Fruit fly (Drosophila melanogaster) whole organism, wandering third instar larva: ENCODE measurements around the gene Prp4k.
A peak's percentile ranks its signal among the peaks of the same experiment; 100 is the strongest.

Experiments used
- Abd-B ChIP-seq: fragments of >200 bp; optimal IDR thresholded peaks from 2 replicates; lab custom pipeline; 2017; ENCODE audit warnings: missing biosample characterization, missing genetic modification characterization
- CG32264 ChIP-seq: fragments of 200-800 bp; sonication (Bioruptor generic); optimal IDR thresholded peaks from 2 replicates; lab custom pipeline; 2016; ENCODE audit warnings: missing biosample characterization, missing genetic modification characterization
- CG9705 ChIP-seq: fragments of 200-800 bp; sonication (Bioruptor generic); optimal IDR thresholded peaks from 2 replicates; lab custom pipeline; 2018; ENCODE audit warnings: missing biosample characterization, mild to moderate bottlenecking, missing genetic modification characterization
- CrebA ChIP-seq: fragments of 200-800 bp; sonication (Bioruptor generic); optimal IDR thresholded peaks from 2 replicates; lab custom pipeline; 2016; ENCODE audit warnings: missing biosample characterization, mild to moderate bottlenecking, missing genetic modification characterization, borderline replicate concordance
- Dfd ChIP-seq: fragments of >200 bp; optimal IDR thresholded peaks from 2 replicates; lab custom pipeline; 2017; ENCODE audit warnings: missing biosample characterization, missing genetic modification characterization
- Dif ChIP-seq: fragments of 200-275, 200-300 bp; sonication (Bioruptor generic); optimal IDR thresholded peaks from 2 replicates; lab custom pipeline; 2018; ENCODE audit warnings: missing biosample characterization, missing genetic modification characterization; ENCODE audit not compliant: partially characterized antibody
- GATAd ChIP-seq: sonication (Bioruptor generic); optimal IDR thresholded peaks from 2 replicates; lab custom pipeline; 2016; ENCODE audit warnings: missing biosample characterization, missing genetic modification characterization
- Hnf4 ChIP-seq: fragments of 200-800 bp; sonication (Bioruptor generic); optimal IDR thresholded peaks from 2 replicates; lab custom pipeline; 2016; ENCODE audit warnings: missing biosample characterization, mild to moderate bottlenecking, missing genetic modification characterization
- Hr78 ChIP-seq: fragments of >200 bp; optimal IDR thresholded peaks from 2 replicates; lab custom pipeline; 2017; ENCODE audit warnings: missing biosample characterization, missing genetic modification characterization
- Jra ChIP-seq: sonication (Bioruptor generic); optimal IDR thresholded peaks from 2 replicates; lab custom pipeline; 2016; ENCODE audit warnings: missing biosample characterization, missing genetic modification characterization
- Mio ChIP-seq: sonication (Bioruptor generic); optimal IDR thresholded peaks from 2 replicates; lab custom pipeline; 2016; ENCODE audit warnings: missing biosample characterization, missing genetic modification characterization
- Myc ChIP-seq: fragments of >200 bp; optimal IDR thresholded peaks from 2 replicates; lab custom pipeline; 2017
- N ChIP-seq: fragments of >200 bp; optimal IDR thresholded peaks from 2 replicates; lab custom pipeline; 2018; ENCODE audit warnings: missing biosample characterization, missing external identifiers, missing genetic modification characterization
- OdsH ChIP-seq: fragments of 200-800 bp; sonication (Bioruptor generic); optimal IDR thresholded peaks from 2 replicates; lab custom pipeline; 2016; ENCODE audit warnings: missing biosample characterization, mild to moderate bottlenecking, missing genetic modification characterization
- Rel ChIP-seq, 2 experiments: fragments of 200-800 bp; sonication (Bioruptor generic) in 1 of 2; optimal IDR thresholded peaks; 2 replicates in 1 of 2; 3 replicates in 1 of 2; lab custom pipeline; 2016 to 2019; ENCODE audit warnings: mild to moderate bottlenecking in 2 of 2, missing biosample characterization in 2 of 2, missing genetic modification characterization in 2 of 2, moderate library complexity in 1 of 2
- Sp1 ChIP-seq: fragments of 200-800 bp; sonication (Bioruptor generic); optimal IDR thresholded peaks from 3 replicates; lab custom pipeline; 2019; ENCODE audit warnings: missing biosample characterization, mild to moderate bottlenecking, missing genetic modification characterization, moderate library complexity
- Vsx2 ChIP-seq: fragments of 200-300, 225-300 bp; sonication (Bioruptor generic); optimal IDR thresholded peaks from 2 replicates; lab custom pipeline; 2018; ENCODE audit warnings: missing biosample characterization, missing genetic modification characterization; ENCODE audit not compliant: partially characterized antibody
- br ChIP-seq: fragments of 200-800 bp; sonication (Bioruptor generic); optimal IDR thresholded peaks from 2 replicates; lab custom pipeline; 2016; ENCODE audit warnings: missing biosample characterization, missing genetic modification characterization
- brk ChIP-seq: fragments of 200-800 bp; sonication (Bioruptor generic); optimal IDR thresholded peaks from 2 replicates; lab custom pipeline; 2016; ENCODE audit warnings: missing biosample characterization, mild to moderate bottlenecking, missing genetic modification characterization
- dmrt93B ChIP-seq: fragments of 200-800 bp; sonication (Bioruptor generic); optimal IDR thresholded peaks from 2 replicates; lab custom pipeline; 2018; ENCODE audit warnings: missing biosample characterization, mild to moderate bottlenecking, missing genetic modification characterization
- dsf ChIP-seq: sonication (Bioruptor generic); optimal IDR thresholded peaks from 2 replicates; lab custom pipeline; 2016; ENCODE audit warnings: missing biosample characterization, missing genetic modification characterization, borderline replicate concordance
- ey ChIP-seq: fragments of 200-800 bp; sonication (Bioruptor generic); optimal IDR thresholded peaks from 2 replicates; lab custom pipeline; 2016; ENCODE audit warnings: missing biosample characterization, missing genetic modification characterization
- foxo ChIP-seq, 2 experiments: fragments of 200-800 bp; sonication (Bioruptor generic); optimal IDR thresholded peaks; 2 replicates in 1 of 2; 3 replicates in 1 of 2; lab custom pipeline; 2016 to 2017; ENCODE audit warnings: missing biosample characterization in 2 of 2, missing genetic modification characterization in 2 of 2
- fru ChIP-seq: fragments of 200-800 bp; sonication (Bioruptor generic); optimal IDR thresholded peaks from 3 replicates; lab custom pipeline; 2016; ENCODE audit warnings: missing biosample characterization, mild to moderate bottlenecking, missing genetic modification characterization
- h ChIP-seq: fragments of 200-800 bp; sonication (Bioruptor generic); optimal IDR thresholded peaks from 3 replicates; lab custom pipeline; 2016; ENCODE audit warnings: missing biosample characterization, mild to moderate bottlenecking, missing genetic modification characterization
- lola ChIP-seq: fragments of >200 bp; optimal IDR thresholded peaks from 2 replicates; lab custom pipeline; 2017; ENCODE audit warnings: missing biosample characterization, missing genetic modification characterization
- pan ChIP-seq: fragments of >200 bp; optimal IDR thresholded peaks from 2 replicates; lab custom pipeline; 2017
- psq ChIP-seq: fragments of 200-800 bp; sonication (Bioruptor generic); optimal IDR thresholded peaks from 3 replicates; lab custom pipeline; 2017; ENCODE audit warnings: missing biosample characterization, mild to moderate bottlenecking, missing genetic modification characterization, moderate library complexity
- rgr ChIP-seq: fragments of 200-800 bp; sonication (Bioruptor generic); optimal IDR thresholded peaks from 3 replicates; lab custom pipeline; 2016; ENCODE audit warnings: missing biosample characterization, mild to moderate bottlenecking, missing genetic modification characterization
- sage ChIP-seq: fragments of 200-800 bp; sonication (Bioruptor generic); optimal IDR thresholded peaks from 2 replicates; lab custom pipeline; 2016; ENCODE audit warnings: missing biosample characterization, mild to moderate bottlenecking, missing genetic modification characterization
- sv ChIP-seq: fragments of 200-800 bp; sonication (Bioruptor generic); optimal IDR thresholded peaks from 3 replicates; lab custom pipeline; 2016; ENCODE audit warnings: missing biosample characterization, missing genetic modification characterization
- tai ChIP-seq: sonication (Bioruptor generic); optimal IDR thresholded peaks from 2 replicates; lab custom pipeline; 2016; ENCODE audit warnings: missing biosample characterization, missing genetic modification characterization
- usp ChIP-seq: fragments of >200 bp; optimal IDR thresholded peaks from 2 replicates; lab custom pipeline; 2017; ENCODE audit warnings: missing biosample characterization, missing genetic modification characterization
- woc ChIP-seq: sonication (Bioruptor generic); optimal IDR thresholded peaks from 2 replicates; lab custom pipeline; 2016; ENCODE audit warnings: missing biosample characterization, mild to moderate bottlenecking, missing genetic modification characterization

Prp4k gene

DNA sequence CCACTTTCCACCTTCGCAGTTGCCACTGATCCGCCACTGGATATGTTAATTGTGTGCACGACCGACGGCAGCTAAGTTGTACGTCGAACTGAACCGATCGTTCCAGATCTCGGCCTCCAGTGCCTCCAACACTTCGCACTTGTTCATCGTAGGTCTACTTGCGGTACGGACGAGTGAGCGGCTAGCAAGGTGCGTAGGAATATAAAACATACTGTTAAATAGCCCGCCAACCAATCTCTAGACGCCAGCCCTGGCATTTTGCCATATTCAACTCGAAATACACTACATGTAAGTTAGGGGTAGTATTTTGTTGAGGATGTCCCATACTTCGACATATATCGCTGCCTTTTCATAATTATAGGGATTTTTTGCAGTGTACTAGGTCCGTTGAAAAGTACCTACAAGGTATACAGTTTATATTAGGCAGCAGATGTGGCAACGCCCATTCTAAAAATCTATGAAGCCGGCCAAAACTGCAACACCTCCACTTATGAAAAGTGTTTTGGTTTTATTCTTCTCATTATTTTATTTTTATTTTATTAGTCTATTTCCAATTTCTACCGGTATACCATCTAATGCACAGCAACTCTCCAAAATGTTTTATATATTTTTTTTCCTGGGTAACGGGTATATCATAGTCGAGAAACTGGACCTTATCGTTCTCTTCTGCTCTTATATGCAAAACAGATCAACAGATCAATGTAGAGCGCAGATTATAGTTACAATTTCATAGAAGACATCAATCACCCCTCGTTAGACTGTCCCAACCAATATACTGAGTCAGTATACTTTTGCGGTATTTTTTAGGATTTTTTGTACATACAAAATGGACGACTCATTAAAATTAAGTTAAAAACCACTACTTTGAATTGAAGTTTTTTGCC, 12.0 kb upstream of the Prp4k start, which contains the start of the genes pyx and CG33229 (continued):
- TF ChIP-seq psq, result peak; percentile 53
- TF ChIP-seq usp (GFP tag; lab: Kevin White, UChicago), result no peak
- TF ChIP-seq rgr, result peak; percentile 58

DNA sequence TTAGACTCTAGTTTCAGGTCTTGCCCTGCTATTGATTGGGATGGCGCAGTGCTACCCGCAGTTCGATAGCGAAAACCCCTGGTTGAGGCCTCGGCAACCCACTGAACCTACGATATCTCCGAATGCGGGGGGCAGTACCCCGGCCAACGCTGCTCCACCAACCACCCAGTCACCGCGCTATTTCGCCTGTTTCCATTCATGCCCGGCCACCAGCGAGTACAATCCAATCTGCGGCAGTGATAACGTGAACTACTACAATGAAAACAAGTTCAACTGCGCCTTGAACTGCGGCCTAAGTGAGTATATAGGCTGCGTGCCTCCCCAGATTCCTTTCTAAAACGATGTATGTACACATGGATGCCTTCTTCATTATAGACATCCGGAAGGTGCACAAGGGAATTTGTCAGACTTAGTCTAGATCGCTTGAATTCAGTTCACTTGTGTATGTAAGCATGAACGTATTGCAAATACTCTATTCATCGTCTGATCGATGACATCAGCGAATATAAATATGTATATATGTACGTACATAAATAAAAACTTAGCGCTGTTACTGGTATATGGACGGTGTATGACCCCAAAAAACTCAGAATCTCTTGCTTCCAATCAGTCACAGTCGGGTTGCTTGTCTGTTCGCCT, 6.3 kb upstream of the Prp4k start, which contains the start of gene CG13877:
Gene CG13877 (plus strand): TSS at position 589 of the 639 bp plus-strand sequence.
- TF ChIP-seq Hr78 (GFP tag; lab: Kevin White, UChicago) (no peak), Dif (GFP tag; lab: Kevin White, UChicago) (no peak), GATAd (GFP tag; lab: Kevin White, UChicago) (no peak), Myc (no peak), Sp1 (GFP tag; lab: Kevin White, UChicago) (no peak), h (GFP tag; lab: Kevin White, UChicago) (no peak), woc (GFP tag; lab: Kevin White, UChicago) (no peak), Mio (GFP tag; lab: Kevin White, UChicago) (no peak)

DNA sequence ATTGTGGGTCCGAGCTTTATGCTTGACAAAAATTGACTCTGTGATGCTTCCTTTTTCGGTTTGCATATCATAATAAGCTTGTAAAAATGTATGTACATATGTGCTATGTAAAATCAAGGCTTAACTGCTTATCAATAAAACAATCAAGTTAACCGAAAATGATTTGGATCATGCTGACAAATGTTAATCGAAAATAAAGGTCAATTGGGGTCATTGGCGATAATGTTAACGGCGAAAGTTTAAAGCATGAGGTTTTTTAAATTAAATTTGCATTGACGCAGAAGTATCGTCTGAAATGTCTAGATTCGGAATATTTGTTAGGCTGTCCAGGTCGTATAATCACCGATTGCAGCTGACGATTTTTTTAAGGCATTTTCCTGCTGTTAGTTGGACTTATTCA, 5.1 kb upstream of the Prp4k start, which contains the start of gene Kaz1-ORFB:
Gene Kaz1-ORFB (plus strand): TSS at position 301 of the 400 bp plus-strand sequence.
- TF ChIP-seq Dfd (GFP tag; lab: Kevin White, UChicago), result no peak

DNA sequence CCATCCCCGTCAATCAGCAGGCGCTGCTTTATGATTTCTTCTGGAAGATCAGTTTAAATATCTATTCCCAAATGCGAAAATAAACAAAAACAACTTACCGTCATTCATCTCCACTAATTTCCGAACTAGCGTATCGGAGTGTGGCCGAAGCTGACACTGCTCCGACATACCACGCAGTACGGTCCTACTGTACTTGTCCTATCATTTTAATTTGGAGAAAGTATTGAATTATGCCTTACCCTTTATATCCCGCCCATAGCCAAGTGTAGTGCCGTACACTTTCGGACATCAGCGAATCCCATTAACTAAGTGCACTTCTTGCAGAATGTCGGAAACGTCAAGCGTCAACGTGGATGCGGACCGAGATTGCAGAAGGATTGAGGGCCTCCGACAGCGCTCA, 1.3 kb upstream of the Prp4k start, which contains the start of the genes thoc7 and Dis3l2:
Gene thoc7 (minus strand): TSS at position 168 of the 400 bp plus-strand sequence.
Gene Dis3l2 (plus strand): TSS at position 190 of the 400 bp plus-strand sequence.
- TF ChIP-seq Dfd (GFP tag; lab: Kevin White, UChicago) (no peak), lola (GFP tag; lab: Kevin White, UChicago) (no peak), tai (GFP tag; lab: Kevin White, UChicago) (no peak), br (GFP tag; lab: Kevin White, UChicago) (no peak), CrebA (GFP tag; lab: Kevin White, UChicago) (no peak), Myc (no peak), Jra (GFP tag; lab: Kevin White, UChicago) (no peak), dsf (GFP tag; lab: Kevin White, UChicago) (no peak), brk (GFP tag; lab: Kevin White, UChicago) (no peak), usp (GFP tag; lab: Kevin White, UChicago) (no peak), N (no peak), pan (no peak), Hr78 (GFP tag; lab: Kevin White, UChicago) (no peak), sv (no peak), Dif (GFP tag; lab: Kevin White, UChicago) (no peak), rgr (no peak), woc (GFP tag; lab: Kevin White, UChicago) (no peak), Mio (GFP tag; lab: Kevin White, UChicago) (no peak)
- TF ChIP-seq, all 38 proteins: peak for 0

DNA sequence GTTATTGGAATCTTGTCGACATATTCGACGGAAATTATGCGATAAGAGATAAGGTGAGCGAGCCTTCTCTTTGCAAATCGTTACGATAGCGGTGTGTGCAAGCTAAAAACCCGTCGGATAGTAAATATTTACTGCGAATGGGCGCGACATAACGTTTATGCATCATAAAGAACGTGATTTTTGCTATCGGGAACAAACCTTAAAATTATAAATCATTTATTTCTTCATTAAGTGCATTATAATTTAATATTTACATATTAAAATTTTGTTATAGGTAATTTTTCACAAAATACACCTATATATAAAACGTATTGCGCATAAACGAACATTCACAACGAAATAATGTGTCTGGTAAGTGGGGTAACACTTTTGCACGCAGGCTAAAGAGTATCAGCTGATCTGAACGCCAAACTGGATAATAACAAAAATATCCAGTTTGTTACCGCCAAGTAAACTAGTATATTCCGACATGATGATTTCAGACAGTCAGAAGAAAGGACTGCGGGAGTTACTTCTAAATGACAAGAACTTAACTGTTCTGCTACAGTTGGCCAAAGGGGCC, 5.5 kb downstream of the Prp4k start, which contains the start of the genes Gk1 and CG13876:
Gene Gk1 (minus strand): TSS at position 122 of the 562 bp plus-strand sequence.
Gene CG13876 (plus strand): TSS at position 412 of the 562 bp plus-strand sequence.
- TF ChIP-seq CG32264 (GFP tag; lab: Kevin White, UChicago), result peak; percentile 52
- TF ChIP-seq Sp1 (GFP tag; lab: Kevin White, UChicago), result peak; percentile 98
- TF ChIP-seq Mio (GFP tag; lab: Kevin White, UChicago), result no peak
- no peak for TF ChIP-seq brk (GFP tag; lab: Kevin White, UChicago)
- TF ChIP-seq Abd-B (GFP tag; lab: Kevin White, UChicago), result no peak
- TF ChIP-seq foxo (GFP tag; optimal IDR thresholded peaks at IDR 0.05; lab: Kevin White, UChicago), result peak in 1 of 2 experiments; percentile 97
- no peak for TF ChIP-seq dmrt93B (GFP tag; lab: Kevin White, UChicago)
- peak; percentile 73 for TF ChIP-seq sv
- TF ChIP-seq rgr, result peak; percentile 97
- TF ChIP-seq Vsx2, result no peak
- no peak for TF ChIP-seq usp (GFP tag; lab: Kevin White, UChicago)
- peak; percentile 94 for TF ChIP-seq h (GFP tag; lab: Kevin White, UChicago)
- no peak for TF ChIP-seq sage (GFP tag; lab: Kevin White, UChicago)
- TF ChIP-seq fru (GFP tag; lab: Kevin White, UChicago), result peak; percentile 95
- no peak for TF ChIP-seq Hr78 (GFP tag; lab: Kevin White, UChicago)
- no peak for TF ChIP-seq woc (GFP tag; lab: Kevin White, UChicago)
- no peak for TF ChIP-seq Dfd (GFP tag; lab: Kevin White, UChicago)
- TF ChIP-seq Myc, result peak; percentile 6
- TF ChIP-seq Rel (GFP tag; optimal IDR thresholded peaks at IDR 0.05; lab: Kevin White, UChicago), result peak; percentile 76
- peak; percentile 90 for TF ChIP-seq Rel (tag; optimal IDR thresholded peaks at IDR 0.05; lab: Kevin White, UChicago)
- no peak for TF ChIP-seq GATAd (GFP tag; lab: Kevin White, UChicago)
- TF ChIP-seq pan, result no peak
- no peak for TF ChIP-seq br (GFP tag; lab: Kevin White, UChicago)
- TF ChIP-seq N, result no peak
- TF ChIP-seq tai (GFP tag; lab: Kevin White, UChicago), result no peak
- peak; percentile 84 for TF ChIP-seq ey (GFP tag; lab: Kevin White, UChicago)
- TF ChIP-seq lola (GFP tag; lab: Kevin White, UChicago), result no peak
- TF ChIP-seq OdsH, result peak; percentile 96
- TF ChIP-seq psq, result peak; percentile 91
- TF ChIP-seq CG9705 (GFP tag; lab: Kevin White, UChicago), result peak; percentile 94
- peak; percentile 77 for TF ChIP-seq Jra (GFP tag; lab: Kevin White, UChicago)
- peak; percentile 81 for TF ChIP-seq Hnf4 (GFP tag; lab: Kevin White, UChicago)
- TF ChIP-seq Dif (GFP tag; lab: Kevin White, UChicago), result no peak
